Fruit fly (Drosophila melanogaster) whole organism, pupa: ENCODE measurements around the gene CG34367.

Experiments used
- CG10348 ChIP-seq: fragments of 200-800 bp; sonication (Bioruptor generic); IDR thresholded peaks from 2 replicates; pipeline ENCODE4 v1.3.6; 2022; ENCODE audit warnings: missing biosample characterization, missing genetic modification characterization
- CG12605 ChIP-seq: fragments of 200-800 bp; sonication (Bioruptor generic); IDR thresholded peaks from 2 replicates; pipeline ENCODE4 v1.3.6; 2022; ENCODE audit warnings: missing biosample characterization, missing genetic modification characterization
- CG13204 ChIP-seq: fragments of 200-800 bp; sonication (Bioruptor generic); optimal IDR thresholded peaks from 2 replicates; lab custom pipeline; 2018; ENCODE audit warnings: missing biosample characterization, mild to moderate bottlenecking, missing genetic modification characterization, moderate library complexity
- CG14655 ChIP-seq: fragments of 200-800 bp; sonication (Bioruptor generic); optimal IDR thresholded peaks from 3 replicates; lab custom pipeline; 2017; ENCODE audit warnings: mild to moderate bottlenecking, missing biosample characterization, missing genetic modification reagents, missing genetic modification characterization
- CG15710 ChIP-seq: fragments of 200-800 bp; sonication (Bioruptor generic); optimal IDR thresholded peaks from 2 replicates; lab custom pipeline; 2018; ENCODE audit warnings: missing biosample characterization, mild to moderate bottlenecking, missing genetic modification characterization, moderate library complexity
- CG17806 ChIP-seq: fragments of 200-800 bp; sonication (Bioruptor generic); optimal IDR thresholded peaks from 2 replicates; lab custom pipeline; 2018; ENCODE audit warnings: missing biosample characterization, mild to moderate bottlenecking, missing genetic modification characterization, moderate library complexity
- CG32121 ChIP-seq: fragments of 200-800 bp; sonication (Bioruptor generic); IDR thresholded peaks from 2 replicates; pipeline ENCODE4 v1.3.6; 2022; ENCODE audit warnings: missing biosample characterization, missing genetic modification characterization
- CG34367 ChIP-seq: fragments of 200-800 bp; sonication (Bioruptor generic); optimal IDR thresholded peaks from 2 replicates; lab custom pipeline; 2018; ENCODE audit warnings: missing biosample characterization, mild to moderate bottlenecking, missing genetic modification characterization
- CG4496 ChIP-seq: fragments of 200-800 bp; sonication (Bioruptor generic); IDR thresholded peaks from 3 replicates; pipeline ENCODE4 v1.3.6; 2022; ENCODE audit warnings: missing biosample characterization, missing genetic modification characterization
- CG8159 ChIP-seq: fragments of 200-800 bp; sonication (Bioruptor generic); optimal IDR thresholded peaks from 3 replicates; lab custom pipeline; 2018; ENCODE audit warnings: missing biosample characterization, mild to moderate bottlenecking, missing genetic modification characterization, moderate library complexity
- CG8301 ChIP-seq: fragments of 200-800 bp; sonication (Bioruptor generic); optimal IDR thresholded peaks from 2 replicates; lab custom pipeline; 2018; ENCODE audit warnings: missing biosample characterization, mild to moderate bottlenecking, missing genetic modification characterization
- CG9948 ChIP-seq: fragments of 200-800 bp; sonication (Bioruptor generic); optimal IDR thresholded peaks from 2 replicates; lab custom pipeline; 2018; ENCODE audit warnings: missing biosample characterization, mild to moderate bottlenecking, missing genetic modification characterization, moderate library complexity
- D1 ChIP-seq: fragments of 200-800 bp; sonication (Bioruptor generic); optimal IDR thresholded peaks from 2 replicates; lab custom pipeline; 2018; ENCODE audit warnings: missing biosample characterization, mild to moderate bottlenecking, missing genetic modification characterization, moderate library complexity
- EcR ChIP-seq: fragments of 200-800 bp; sonication (Bioruptor generic); optimal IDR thresholded peaks from 3 replicates; lab custom pipeline; 2019; ENCODE audit warnings: missing biosample characterization, missing genetic modification characterization, mild to moderate bottlenecking, moderate library complexity, missing genetic modification reagents
- Ets98B ChIP-seq: fragments of 200-800 bp; sonication (Bioruptor generic); IDR thresholded peaks from 2 replicates; pipeline ENCODE4 v1.3.6; 2022; ENCODE audit warnings: missing biosample characterization, missing genetic modification characterization
- Pif1A ChIP-seq: fragments of 200-800 bp; sonication (Bioruptor generic); optimal IDR thresholded peaks from 3 replicates; lab custom pipeline; 2016; ENCODE audit warnings: missing biosample characterization, missing genetic modification characterization
- Pif1B ChIP-seq: fragments of 200-800 bp; sonication (Bioruptor generic); optimal IDR thresholded peaks from 3 replicates; lab custom pipeline; 2016; ENCODE audit warnings: missing biosample characterization, missing genetic modification characterization
- Snoo ChIP-seq: fragments of 200-800 bp; sonication (Bioruptor generic); optimal IDR thresholded peaks from 3 replicates; lab custom pipeline; 2017; ENCODE audit warnings: missing biosample characterization, mild to moderate bottlenecking, missing genetic modification characterization, inconsistent platforms
- fd96Ca ChIP-seq: fragments of 200-800 bp; sonication (Bioruptor generic); IDR thresholded peaks from 3 replicates; pipeline ENCODE4 v1.3.6; 2022; ENCODE audit warnings: missing biosample characterization, missing genetic modification characterization
- gl ChIP-seq: fragments of 200-800 bp; sonication (Bioruptor generic); optimal IDR thresholded peaks from 2 replicates; lab custom pipeline; 2018; ENCODE audit warnings: missing biosample characterization, mild to moderate bottlenecking, missing genetic modification characterization
- rn ChIP-seq: fragments of 200-800 bp; sonication (Bioruptor generic); IDR thresholded peaks from 2 replicates; pipeline ENCODE4 v1.3.6; 2022; ENCODE audit warnings: missing biosample characterization, missing genetic modification characterization

The CG34367 gene

dm6 chr2L:10339212-10339721 is 14.4 kb downstream of the CG34367 start, which contains the start of gene SamDC:
Gene SamDC, plus strand, starts transcription at chr2L:10339457.
- TF ChIP-seq CG32121 (GFP tag; lab: Robert Waterston, UW) (peak; percentile 11; the same call in 1 of the 2 replicates), CG15710 (tag; lab: Kevin White, UChicago) (peak; percentile 36), CG12605 (0 out of 2 replicates have a peak, but pooled peaks have one; percentile 23), gl (tag; lab: Kevin White, UChicago) (no peak), CG9948 (tag; lab: Kevin White, UChicago) (peak; percentile 3), CG13204 (no peak), EcR (GFP tag; lab: Kevin White, UChicago) (no peak), CG8301 (tag; lab: Kevin White, UChicago) (no peak), Ets98B (GFP tag; lab: Robert Waterston, UW) (peak; percentile 36; the same call in 1 of the 2 replicates), CG14655 (GFP tag; lab: Kevin White, UChicago) (no peak), CG8159 (tag; lab: Kevin White, UChicago) (peak; percentile 39), rn (GFP tag; lab: Robert Waterston, UW) (no peak), CG17806 (no peak), CG34367 (no peak), Snoo (peak; percentile 25), CG4496 (GFP tag; lab: Robert Waterston, UW) (no peak), fd96Ca (GFP tag; lab: Robert Waterston, UW) (no peak), Pif1B (GFP tag; lab: Kevin White, UChicago) (no peak), Pif1A (GFP tag; lab: Kevin White, UChicago) (peak; percentile 19), D1 (tag; lab: Kevin White, UChicago) (no peak), CG10348 (GFP tag; lab: Robert Waterston, UW) (no peak)

- TF ChIP-seq Pif1A (GFP tag; lab: Kevin White, UChicago), result no peak
- TF ChIP-seq CG17806, result peak; percentile 28
- no peak for TF ChIP-seq CG14655 (GFP tag; lab: Kevin White, UChicago)
- peak; percentile 48 for TF ChIP-seq CG34367
- TF ChIP-seq CG12605, result no peak
- peak; percentile 84 for TF ChIP-seq EcR (GFP tag; lab: Kevin White, UChicago)
- TF ChIP-seq CG8159 (tag; lab: Kevin White, UChicago), result no peak
- no peak for TF ChIP-seq CG4496 (GFP tag; lab: Robert Waterston, UW)
- TF ChIP-seq CG9948 (tag; lab: Kevin White, UChicago), result peak; percentile 5
- peak; percentile 14 for TF ChIP-seq CG15710 (tag; lab: Kevin White, UChicago)
- TF ChIP-seq CG32121 (GFP tag; lab: Robert Waterston, UW), result peak; percentile 51; the same call in 1 of the 2 replicates
- no peak for TF ChIP-seq fd96Ca (GFP tag; lab: Robert Waterston, UW)
- no peak for TF ChIP-seq rn (GFP tag; lab: Robert Waterston, UW)
- no peak for TF ChIP-seq D1 (tag; lab: Kevin White, UChicago)
- peak; percentile 64; the same call in 1 of the 2 replicates for TF ChIP-seq Ets98B (GFP tag; lab: Robert Waterston, UW)
- no peak for TF ChIP-seq CG10348 (GFP tag; lab: Robert Waterston, UW)
- peak; percentile 28 for TF ChIP-seq gl (tag; lab: Kevin White, UChicago)
- peak; percentile 63 for TF ChIP-seq Pif1B (GFP tag; lab: Kevin White, UChicago)
- peak; percentile 21 for TF ChIP-seq CG8301 (tag; lab: Kevin White, UChicago)
- peak; percentile 30 for TF ChIP-seq Snoo
- no peak for TF ChIP-seq CG13204
Observed at dm6 chr2L:10334854-10335277, 18.8 kb downstream of the CG34367 start.

- TF ChIP-seq gl (tag; lab: Kevin White, UChicago) (no peak), CG13204 (no peak), CG8301 (tag; lab: Kevin White, UChicago) (no peak)
- TF ChIP-seq, all 21 proteins: peak for 0
Observed at dm6 chr2L:10334213-10334612, 19.5 kb downstream of the CG34367 start.

dm6 chr2L:10333091-10333991 is 20.4 kb downstream of the CG34367 start, which contains the start of gene GATAd:
Gene GATAd, plus strand, starts transcription at chr2L:10333734.
- TF ChIP-seq Ets98B (GFP tag; lab: Robert Waterston, UW) (no peak), CG8301 (tag; lab: Kevin White, UChicago) (no peak), CG8159 (tag; lab: Kevin White, UChicago) (no peak), CG9948 (tag; lab: Kevin White, UChicago) (no peak)

- no peak for TF ChIP-seq Snoo
- no peak for TF ChIP-seq CG12605
- no peak for TF ChIP-seq CG9948 (tag; lab: Kevin White, UChicago)
- no peak for TF ChIP-seq CG4496 (GFP tag; lab: Robert Waterston, UW)
- no peak for TF ChIP-seq CG13204
- TF ChIP-seq fd96Ca (GFP tag; lab: Robert Waterston, UW), result no peak
- TF ChIP-seq D1 (tag; lab: Kevin White, UChicago), result no peak
- no peak for TF ChIP-seq CG17806
- no peak for TF ChIP-seq rn (GFP tag; lab: Robert Waterston, UW)
- no peak for TF ChIP-seq Pif1B (GFP tag; lab: Kevin White, UChicago)
- no peak for TF ChIP-seq CG8159 (tag; lab: Kevin White, UChicago)
- TF ChIP-seq Ets98B (GFP tag; lab: Robert Waterston, UW), result no peak
- TF ChIP-seq CG34367, result no peak
- no peak for TF ChIP-seq CG8301 (tag; lab: Kevin White, UChicago)
- no peak for TF ChIP-seq CG15710 (tag; lab: Kevin White, UChicago)
Observed at dm6 chr2L:10331066-10331847, 22.4 kb downstream of the CG34367 start, which contains the start of the genes Schip1 and Cox10. Gene Schip1, minus strand, starts transcription at chr2L:10331116. Gene Cox10, plus strand, starts transcription at chr2L:10331471.
